Worm (Caenorhabditis elegans) whole organism, L1 larva: Measurements from ENCODE around the gene F26G1.11.

Source experiments
- C34B4.2 ChIP-seq: sonication (generic microtip); optimal IDR thresholded peaks from 2 replicates; lab custom pipeline; 2017; ENCODE audit warnings: mild to moderate bottlenecking, missing genetic modification characterization, missing compliant biosample characterization
- F16B12.6 ChIP-seq: fragments of 150-350 bp; optimal IDR thresholded peaks from 2 replicates; lab custom pipeline; 2014; ENCODE audit warnings: missing biosample characterization, missing genetic modification characterization
- Y116A8C.19 ChIP-seq: sonication (generic microtip); optimal IDR thresholded peaks from 2 replicates; lab custom pipeline; 2016; ENCODE audit warnings: missing compliant biosample characterization, missing genetic modification characterization, borderline replicate concordance
- aha-1 ChIP-seq: fragments of 150-350 bp; optimal IDR thresholded peaks from 2 replicates; lab custom pipeline; 2014; ENCODE audit warnings: missing biosample characterization, missing genetic modification characterization
- blmp-1 ChIP-seq: fragments of 150-350 bp; optimal IDR thresholded peaks from 2 replicates; lab custom pipeline; 2014; ENCODE audit warnings: missing biosample characterization, missing genetic modification characterization
- ceh-82 ChIP-seq, 3 experiments: fragments of 150-350 bp in 1 of 3; sonication (generic microtip) in 2 of 3; optimal IDR thresholded peaks; 2 replicates each; lab custom pipeline; 2014 to 2017; ENCODE audit warnings: missing biosample characterization in 3 of 3, missing genetic modification characterization in 3 of 3
- ceh-90 ChIP-seq: sonication (generic microtip); optimal IDR thresholded peaks from 2 replicates; lab custom pipeline; 2016; ENCODE audit warnings: missing genetic modification characterization, missing compliant biosample characterization
- dpl-1 ChIP-seq, 3 experiments: fragments of 150-350 bp in 2 of 3; sonication (generic microtip) in 1 of 3; optimal IDR thresholded peaks; 2 replicates each; lab custom pipeline; 2014 to 2017; ENCODE audit warnings: missing biosample characterization in 3 of 3, missing genetic modification characterization in 3 of 3, missing genetic modification reagents in 3 of 3
- efl-3 ChIP-seq: fragments of 200-800 bp; sonication (Bioruptor generic); optimal IDR thresholded peaks from 2 replicates; lab custom pipeline; 2018; ENCODE audit warnings: mild to moderate bottlenecking, missing genetic modification characterization, missing compliant biosample characterization
- elt-2 ChIP-seq: sonication (generic microtip); optimal IDR thresholded peaks from 2 replicates; lab custom pipeline; 2016; ENCODE audit warnings: missing genetic modification characterization, mild to moderate bottlenecking, inconsistent platforms, missing compliant biosample characterization, missing genetic modification reagents
- elt-3 ChIP-seq, 6 experiments: fragments of 150-350 bp in 1 of 6; sonication (generic microtip); optimal IDR thresholded peaks; 2 replicates each; lab custom pipeline; 2017 to 2018; ENCODE audit warnings: missing biosample characterization in 6 of 6, missing genetic modification characterization in 6 of 6, inconsistent platforms in 1 of 6
- fkh-10 ChIP-seq: sonication (generic microtip); optimal IDR thresholded peaks from 2 replicates; lab custom pipeline; 2017; ENCODE audit warnings: missing biosample characterization, missing genetic modification reagents, missing genetic modification characterization
- fos-1 ChIP-seq: fragments of 150-350 bp; optimal IDR thresholded peaks from 2 replicates; lab custom pipeline; 2014; ENCODE audit warnings: missing biosample characterization, missing genetic modification characterization
- grh-1 ChIP-seq: fragments of 200-800 bp; sonication (Bioruptor generic); IDR thresholded peaks from 2 replicates; pipeline ENCODE4 v1.3.6; 2022; ENCODE audit warnings: missing genetic modification reagents, missing genetic modification characterization, missing compliant biosample characterization
- hlh-17 ChIP-seq: fragments of 200-800 bp; sonication (Bioruptor generic); optimal IDR thresholded peaks from 2 replicates; lab custom pipeline; 2018; ENCODE audit warnings: missing genetic modification characterization, mild to moderate bottlenecking, missing compliant biosample characterization, moderate library complexity, borderline replicate concordance
- hlh-4 ChIP-seq: sonication (generic microtip); optimal IDR thresholded peaks from 2 replicates; lab custom pipeline; 2016; ENCODE audit warnings: mild to moderate bottlenecking, missing genetic modification characterization, missing compliant biosample characterization
- irx-1 ChIP-seq: sonication (generic microtip); optimal IDR thresholded peaks from 2 replicates; lab custom pipeline; 2016; ENCODE audit warnings: missing genetic modification characterization, missing compliant biosample characterization
- jun-1 ChIP-seq: fragments of 150-350 bp; optimal IDR thresholded peaks from 2 replicates; lab custom pipeline; 2014; ENCODE audit warnings: missing biosample characterization, missing genetic modification reagents, missing genetic modification characterization
- lin-13 ChIP-seq: fragments of 150-350 bp; optimal IDR thresholded peaks from 2 replicates; lab custom pipeline; 2014; ENCODE audit warnings: missing biosample characterization, missing genetic modification reagents, missing genetic modification characterization
- lin-14 ChIP-seq: fragments of 200-800 bp; sonication (Bioruptor generic); optimal IDR thresholded peaks from 2 replicates; lab custom pipeline; 2018; ENCODE audit warnings: mild to moderate bottlenecking, missing genetic modification characterization, moderate library complexity, missing compliant biosample characterization
- lin-15B ChIP-seq: fragments of 150-350 bp; sonication (generic microtip); optimal IDR thresholded peaks from 3 replicates; lab custom pipeline; 2014; ENCODE audit warnings: missing biosample characterization, missing genetic modification characterization
- lin-35 ChIP-seq, 2 experiments: fragments of 150-350 bp; optimal IDR thresholded peaks; 2 replicates each; lab custom pipeline; 2014; ENCODE audit warnings: missing biosample characterization in 2 of 2, missing genetic modification characterization in 2 of 2, missing genetic modification reagents in 2 of 2
- lsy-2 ChIP-seq, 2 experiments: fragments of 150-350 bp; optimal IDR thresholded peaks; 2 replicates each; lab custom pipeline; 2014; ENCODE audit warnings: missing biosample characterization in 2 of 2, missing genetic modification characterization in 2 of 2
- mdl-1 ChIP-seq, 2 experiments: fragments of 150-350 bp; optimal IDR thresholded peaks; 2 replicates each; lab custom pipeline; 2014 to 2017; ENCODE audit warnings: missing biosample characterization in 2 of 2, missing genetic modification characterization in 2 of 2, inconsistent platforms in 1 of 2
- mep-1 ChIP-seq: fragments of 150-350 bp; optimal IDR thresholded peaks from 2 replicates; lab custom pipeline; 2014; ENCODE audit warnings: missing biosample characterization, missing genetic modification characterization
- nhr-11 ChIP-seq: fragments of 150-350 bp; optimal IDR thresholded peaks from 2 replicates; lab custom pipeline; 2014; ENCODE audit warnings: missing biosample characterization, missing genetic modification characterization
- nhr-20 ChIP-seq: sonication (generic microtip); optimal IDR thresholded peaks from 2 replicates; lab custom pipeline; 2016; ENCODE audit warnings: mild to moderate bottlenecking, missing genetic modification characterization, missing compliant biosample characterization
- nhr-47 ChIP-seq: sonication (generic microtip); optimal IDR thresholded peaks from 2 replicates; lab custom pipeline; 2016; ENCODE audit warnings: mild to moderate bottlenecking, missing genetic modification characterization, moderate library complexity, missing compliant biosample characterization
- nhr-71 ChIP-seq: sonication (generic microtip); optimal IDR thresholded peaks from 2 replicates; lab custom pipeline; 2016; ENCODE audit warnings: mild to moderate bottlenecking, missing genetic modification characterization, moderate library complexity, missing compliant biosample characterization
- nhr-84 ChIP-seq: sonication (generic microtip); optimal IDR thresholded peaks from 2 replicates; lab custom pipeline; 2017; ENCODE audit warnings: missing biosample characterization, missing genetic modification characterization
- nhr-85 ChIP-seq: sonication (generic microtip); peaks from one replicate; lab custom pipeline; 2016; ENCODE audit warnings: missing genetic modification characterization, inconsistent platforms, missing compliant biosample characterization
- nhr-90 ChIP-seq: sonication (generic microtip); optimal IDR thresholded peaks from 2 replicates; lab custom pipeline; 2016; ENCODE audit warnings: mild to moderate bottlenecking, missing genetic modification characterization, missing compliant biosample characterization; ENCODE audit not compliant: poor library complexity
- pax-3 ChIP-seq: fragments of 200-800 bp; sonication (Bioruptor generic); optimal IDR thresholded peaks from 2 replicates; lab custom pipeline; 2018; ENCODE audit warnings: mild to moderate bottlenecking, missing genetic modification characterization, moderate library complexity, missing compliant biosample characterization
- pqm-1 ChIP-seq: sonication (generic microtip); optimal IDR thresholded peaks from 3 replicates; lab custom pipeline; 2017; ENCODE audit warnings: missing biosample characterization, missing genetic modification characterization
- rnt-1 ChIP-seq: sonication (generic microtip); optimal IDR thresholded peaks from 2 replicates; lab custom pipeline; 2016; ENCODE audit warnings: mild to moderate bottlenecking, missing genetic modification characterization, moderate library complexity, missing compliant biosample characterization
- snpc-4 ChIP-seq: fragments of 150-350 bp; optimal IDR thresholded peaks from 2 replicates; lab custom pipeline; 2014; ENCODE audit warnings: missing biosample characterization, missing genetic modification characterization
- snu-23 ChIP-seq: sonication (generic microtip); optimal IDR thresholded peaks from 2 replicates; lab custom pipeline; 2016; ENCODE audit warnings: missing genetic modification characterization, missing compliant biosample characterization
- sup-37 ChIP-seq: fragments of 200-800 bp; sonication (Bioruptor generic); optimal IDR thresholded peaks from 2 replicates; lab custom pipeline; 2018; ENCODE audit warnings: mild to moderate bottlenecking, missing genetic modification characterization, missing compliant biosample characterization
- tlp-1 ChIP-seq: fragments of 150-350 bp; optimal IDR thresholded peaks from 2 replicates; lab custom pipeline; 2014; ENCODE audit warnings: missing biosample characterization, missing genetic modification characterization
- unc-62 ChIP-seq: fragments of 150-350 bp; optimal IDR thresholded peaks from 2 replicates; lab custom pipeline; 2014; ENCODE audit warnings: missing biosample characterization, missing genetic modification reagents, missing genetic modification characterization
- zag-1 ChIP-seq: fragments of 150-350 bp; optimal IDR thresholded peaks from 2 replicates; lab custom pipeline; 2014; ENCODE audit warnings: missing biosample characterization, missing genetic modification characterization
- zip-4 ChIP-seq: fragments of 200-800 bp; sonication (Bioruptor generic); optimal IDR thresholded peaks from 2 replicates; lab custom pipeline; 2018; ENCODE audit warnings: mild to moderate bottlenecking, missing genetic modification characterization, moderate library complexity, missing compliant biosample characterization

F26G1.11 gene

DNA sequence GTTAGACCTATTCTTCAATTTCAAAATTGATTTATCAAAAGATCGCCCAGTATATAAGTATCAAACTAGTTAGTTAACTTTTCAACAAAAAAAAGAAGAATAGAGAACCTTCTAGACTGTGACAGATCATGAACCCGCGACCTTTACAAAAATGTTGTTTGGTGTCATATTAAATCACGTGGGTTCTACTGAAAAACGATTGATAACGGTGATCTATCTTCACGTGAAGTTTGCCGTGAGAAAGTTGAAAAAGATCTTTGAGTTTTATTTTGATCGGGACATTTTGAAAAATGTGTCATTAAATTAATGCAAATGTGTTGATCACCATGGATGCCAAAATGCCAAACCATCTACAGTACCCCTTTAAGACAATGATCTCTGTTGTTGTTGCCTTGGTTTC lies 28.6 kb upstream of the F26G1.11 start (continued):
- TF ChIP-seq jun-1 (tag; lab: Kevin White, UChicago) (no peak), aha-1 (tag; lab: Kevin White, UChicago) (no peak), grh-1 (GFP tag; lab: Robert Waterston, UW) (no peak), zag-1 (no peak), pqm-1 (tag; lab: Kevin White, UChicago) (no peak), ceh-82 (tag; optimal IDR thresholded peaks at IDR 0.05; lab: Kevin White, UChicago) (no peak), fos-1 (tag; lab: Kevin White, UChicago) (no peak), lin-15B (tag; lab: Kevin White, UChicago) (no peak), rnt-1 (no peak), dpl-1 (GFP tag; optimal IDR thresholded peaks at IDR 0.05; lab: Kevin White, UChicago) (no peak), sup-37 (GFP tag; lab: Kevin White, UChicago) (no peak), nhr-11 (no peak), elt-3 (tag; optimal IDR thresholded peaks at IDR 0.05; lab: Kevin White, UChicago) (peak in 3 of 6 experiments; percentile 27 to 65 (median 46)), blmp-1 (tag; lab: Kevin White, UChicago) (no peak), mdl-1 (tag; optimal IDR thresholded peaks at IDR 0.05; lab: Kevin White, UChicago) (peak in 1 of 2 experiments; percentile 48), pax-3 (no peak), Y116A8C.19 (no peak), nhr-84 (tag; lab: Kevin White, UChicago) (no peak), elt-2 (no peak), tlp-1 (no peak), fkh-10 (GFP tag; lab: Kevin White, UChicago) (no peak), zip-4 (GFP tag; lab: Kevin White, UChicago) (no peak), hlh-4 (tag; lab: Kevin White, UChicago) (no peak), snpc-4 (tag; lab: Kevin White, UChicago) (no peak), nhr-85 (tag; lab: Kevin White, UChicago) (peak; percentile 87), nhr-71 (tag; lab: Kevin White, UChicago) (peak; percentile 56), lin-13 (GFP tag; lab: Kevin White, UChicago) (no peak), lsy-2 (tag; optimal IDR thresholded peaks at IDR 0.05; lab: Kevin White, UChicago) (no peak), unc-62 (GFP tag; lab: Kevin White, UChicago) (no peak), C34B4.2 (tag; lab: Kevin White, UChicago) (no peak)
- TF ChIP-seq, all 84 proteins: peak for 13

DNA sequence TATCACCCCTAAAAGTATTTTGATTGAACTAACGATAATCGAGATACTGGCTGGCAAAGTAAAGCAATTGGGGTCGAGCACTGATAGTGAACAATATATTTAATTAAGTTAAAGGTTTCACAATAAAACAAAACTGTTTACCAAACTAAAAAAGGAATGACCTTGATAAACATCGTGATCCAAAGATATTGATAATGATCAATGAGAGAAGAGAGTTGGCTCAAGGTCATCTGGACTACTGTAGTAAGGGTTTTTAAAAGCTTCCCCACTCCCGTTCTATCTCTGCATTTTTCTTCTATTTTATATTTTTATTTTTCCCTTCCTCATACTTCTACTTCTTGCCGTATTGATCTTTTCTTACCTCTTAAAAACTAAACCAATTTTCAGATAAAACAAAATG lies 27.4 kb upstream of the F26G1.11 start, which contains the start of gene F41C3.2:
F41C3.2 (plus strand) TSS at position 388 of the 400 bp plus-strand sequence.
- TF ChIP-seq lin-35 (GFP tag; optimal IDR thresholded peaks at IDR 0.05; lab: Kevin White, UChicago) (no peak), ceh-90 (tag; lab: Kevin White, UChicago) (no peak), nhr-71 (tag; lab: Kevin White, UChicago) (peak; percentile 22), nhr-90 (tag; lab: Kevin White, UChicago) (peak; percentile 56), elt-3 (tag; optimal IDR thresholded peaks at IDR 0.05; lab: Kevin White, UChicago) (peak in 3 of 6 experiments; percentile 18 to 83 (median 35)), F16B12.6 (tag; lab: Kevin White, UChicago) (no peak), lin-14 (peak; percentile 17), grh-1 (GFP tag; lab: Robert Waterston, UW) (no peak), nhr-85 (tag; lab: Kevin White, UChicago) (peak; percentile 83), lsy-2 (tag; optimal IDR thresholded peaks at IDR 0.05; lab: Kevin White, UChicago) (peak in 1 of 2 experiments; percentile 58), irx-1 (tag; lab: Kevin White, UChicago) (no peak), efl-3 (GFP tag; lab: Kevin White, UChicago) (no peak), hlh-17 (GFP tag; lab: Kevin White, UChicago) (no peak), elt-2 (no peak), mep-1 (tag; lab: Kevin White, UChicago) (no peak), snu-23 (GFP tag; lab: Kevin White, UChicago) (peak; percentile 6), nhr-47 (tag; lab: Kevin White, UChicago) (peak; percentile 26), nhr-20 (tag; lab: Kevin White, UChicago) (peak; percentile 18)
- TF ChIP-seq, all 84 proteins: peak for 9
